Fruit fly (Drosophila melanogaster) whole organism: ENCODE measurements around the gene MKP-4.

Source experiments
- Dll ChIP-seq: fragments of >200 bp; optimal IDR thresholded peaks from 2 replicates; lab custom pipeline; 2017
- psq ChIP-seq: fragments of >200 bp; optimal IDR thresholded peaks from 2 replicates; lab custom pipeline; 2017

DNA sequence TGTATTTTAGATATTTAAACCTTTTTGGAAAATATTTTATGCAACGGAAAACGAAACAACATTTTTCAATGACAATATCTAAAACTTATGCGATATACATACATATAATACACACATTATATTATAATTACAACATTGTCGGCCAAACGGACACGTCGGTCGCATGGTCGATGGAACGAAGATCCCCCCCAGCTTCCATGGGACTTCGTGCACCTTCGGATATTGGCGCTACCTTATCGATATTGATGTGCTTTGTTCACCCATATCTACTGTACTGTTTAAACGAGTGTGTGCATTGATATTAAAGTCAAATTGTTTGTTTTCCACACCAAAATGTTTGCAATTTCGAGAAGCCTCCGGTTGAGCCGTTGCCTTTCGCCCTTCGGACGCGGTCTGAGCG, 2.5 kb downstream of the MKP-4 start, which contains the start of gene CG14212:
- TF ChIP-seq Dll, result no peak
- no peak for TF ChIP-seq psq (lab: Kevin White, UChicago)
